Worm (Caenorhabditis elegans) whole organism, late embryonic: ENCODE measurements around the gene Y73F8A.14.

Experiments
- T23F11.4 ChIP-seq: fragments of 200-800 bp; sonication (Bioruptor generic); optimal IDR thresholded peaks from 2 replicates; lab custom pipeline; 2018; ENCODE audit warnings: mild to moderate bottlenecking, missing genetic modification characterization, missing compliant biosample characterization
- lin-11 ChIP-seq: fragments of 200-800 bp; sonication (Bioruptor generic); optimal IDR thresholded peaks from 2 replicates; lab custom pipeline; 2018; ENCODE audit warnings: mild to moderate bottlenecking, missing genetic modification characterization, missing compliant biosample characterization
- pha-4 ChIP-seq: fragments of 150-350 bp; optimal IDR thresholded peaks from 2 replicates; lab custom pipeline; 2018; ENCODE audit warnings: missing biosample characterization, missing genetic modification reagents, missing genetic modification characterization
- pros-1 ChIP-seq: fragments of 150-350 bp; optimal IDR thresholded peaks from 2 replicates; lab custom pipeline; 2014; ENCODE audit warnings: missing biosample characterization, missing genetic modification reagents, missing genetic modification characterization

DNA sequence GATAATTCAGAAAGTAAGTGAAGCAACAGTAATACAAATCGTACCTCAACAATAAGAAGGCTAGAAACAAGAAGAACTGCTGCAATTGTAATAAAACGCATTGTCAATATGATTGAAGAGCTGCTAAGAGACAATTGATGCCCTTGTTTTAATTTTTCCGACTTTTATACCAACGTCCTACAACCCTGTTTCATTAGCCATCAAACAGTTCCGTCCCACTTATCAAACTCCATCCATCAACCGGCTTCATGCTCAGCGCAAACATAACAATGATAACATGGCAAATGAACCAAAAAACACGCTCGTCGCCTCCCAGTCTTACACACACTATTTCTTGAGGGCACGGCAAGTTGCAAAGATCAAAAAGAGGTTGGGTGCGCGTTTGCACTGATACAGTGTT is 27.7 kb downstream of the Y73F8A.14 start, which contains the start of gene pqn-90:
- no peak for TF ChIP-seq lin-11
- TF ChIP-seq pha-4 = no peak
- no peak for TF ChIP-seq T23F11.4
- TF ChIP-seq pros-1 (tag; lab: Kevin White, UChicago) = no peak
